Fruit fly (Drosophila melanogaster) whole organism, embryonic: Measurements from ENCODE around the gene PpD6.

Experiments
- Awh ChIP-seq: fragments of 200-800 bp; sonication (Bioruptor generic); IDR thresholded peaks from 2 replicates; pipeline ENCODE4, ENCODE4 v1.3.6; 2022; ENCODE audit warnings: missing biosample characterization, missing genetic modification characterization
- CG10321 ChIP-seq: fragments of 200-800 bp; sonication (Bioruptor generic); IDR thresholded peaks from 2 replicates; pipeline ENCODE4 v1.3.6; 2022; ENCODE audit warnings: missing biosample characterization, missing genetic modification characterization
- CG11695 ChIP-seq: fragments of 200-800 bp; sonication (Bioruptor generic); IDR thresholded peaks from 3 replicates; pipeline ENCODE4 v1.3.6; 2022; ENCODE audit warnings: missing biosample characterization, missing genetic modification characterization
- CG12071 ChIP-seq: fragments of 200-800 bp; sonication (Bioruptor generic); optimal IDR thresholded peaks from 3 replicates; lab custom pipeline; 2018; ENCODE audit warnings: missing biosample characterization, mild to moderate bottlenecking, missing genetic modification characterization
- CG12391 ChIP-seq: fragments of 200-800 bp; sonication (Bioruptor generic); optimal IDR thresholded peaks from 3 replicates; lab custom pipeline; 2018; ENCODE audit warnings: missing biosample characterization, mild to moderate bottlenecking, missing genetic modification characterization, moderate library complexity
- CG13424 ChIP-seq: fragments of 200-800 bp; sonication (Bioruptor generic); optimal IDR thresholded peaks from 2 replicates; lab custom pipeline; 2019; ENCODE audit warnings: missing biosample characterization, mild to moderate bottlenecking, missing genetic modification characterization, moderate library complexity
- CG15696 ChIP-seq: fragments of 200-800 bp; sonication (Bioruptor generic); optimal IDR thresholded peaks from 2 replicates; lab custom pipeline; 2019; ENCODE audit warnings: missing biosample characterization, mild to moderate bottlenecking, missing genetic modification characterization, moderate library complexity
- CG16863 ChIP-seq: fragments of 200-800 bp; sonication (Bioruptor generic); optimal IDR thresholded peaks from 3 replicates; lab custom pipeline; 2016; ENCODE audit warnings: missing biosample characterization, missing genetic modification characterization
- CG17186 ChIP-seq: fragments of 200-800 bp; sonication (Bioruptor generic); optimal IDR thresholded peaks from 3 replicates; lab custom pipeline; 2017; ENCODE audit warnings: missing biosample characterization, missing genetic modification reagents, missing genetic modification characterization
- CG17802 ChIP-seq: fragments of 200-800 bp; sonication (Bioruptor generic); optimal IDR thresholded peaks from 2 replicates; lab custom pipeline; 2018; ENCODE audit warnings: missing biosample characterization, mild to moderate bottlenecking, missing genetic modification characterization, moderate library complexity
- CG1832 ChIP-seq: fragments of 200-800 bp; sonication (Bioruptor generic); optimal IDR thresholded peaks from 2 replicates; lab custom pipeline; 2017; ENCODE audit warnings: missing biosample characterization, mild to moderate bottlenecking, missing genetic modification characterization, inconsistent platforms
- CG2120 ChIP-seq: fragments of 200-800 bp; sonication (Bioruptor generic); optimal IDR thresholded peaks from 3 replicates; lab custom pipeline; 2016; ENCODE audit warnings: missing biosample characterization, missing genetic modification characterization
- CG2875 ChIP-seq: fragments of 200-800 bp; sonication (Bioruptor generic); optimal IDR thresholded peaks from 2 replicates; lab custom pipeline; 2017; ENCODE audit warnings: missing biosample characterization, mild to moderate bottlenecking, missing genetic modification characterization, missing genetic modification reagents
- CG30020 ChIP-seq: fragments of 200-800 bp; optimal IDR thresholded peaks from 2 replicates; lab custom pipeline; 2019; ENCODE audit warnings: missing biosample characterization, mild to moderate bottlenecking, missing genetic modification characterization, moderate library complexity
- CG31388 ChIP-seq: fragments of 200-800 bp; sonication (Bioruptor generic); optimal IDR thresholded peaks from 2 replicates; lab custom pipeline; 2016; ENCODE audit warnings: missing biosample characterization, missing genetic modification characterization
- CG4404 ChIP-seq: fragments of 200-800 bp; sonication (Bioruptor generic); IDR thresholded peaks from 2 replicates; pipeline ENCODE4 v1.3.6; 2022; ENCODE audit warnings: missing biosample characterization, missing genetic modification characterization
- CG4707 ChIP-seq: fragments of 200-800 bp; sonication (Bioruptor generic); optimal IDR thresholded peaks from 2 replicates; lab custom pipeline; 2018; ENCODE audit warnings: missing biosample characterization, mild to moderate bottlenecking, missing genetic modification characterization, moderate library complexity
- CG6175 ChIP-seq: fragments of 200-800 bp; sonication (Bioruptor generic); IDR thresholded peaks from 3 replicates; pipeline ENCODE4 v1.3.6; 2022; ENCODE audit warnings: missing biosample characterization, missing genetic modification characterization
- CG9727 ChIP-seq: fragments of 200-800 bp; sonication (Bioruptor generic); optimal IDR thresholded peaks from 3 replicates; lab custom pipeline; 2017; ENCODE audit warnings: missing biosample characterization, mild to moderate bottlenecking, missing genetic modification characterization
- D19A ChIP-seq: fragments of 200-800 bp; optimal IDR thresholded peaks from 3 replicates; lab custom pipeline; 2019; ENCODE audit warnings: missing biosample characterization, mild to moderate bottlenecking, missing genetic modification characterization, moderate library complexity
- Dfd ChIP-seq, 2 experiments: fragments of >200 bp; optimal IDR thresholded peaks; 2 replicates each; lab custom pipeline; 2017; ENCODE audit warnings: missing biosample characterization in 2 of 2, missing genetic modification characterization in 2 of 2
- E2f1 ChIP-seq: fragments of 200-800 bp; sonication (Bioruptor generic); IDR thresholded peaks from 2 replicates; pipeline ENCODE4 v1.3.6; 2022; ENCODE audit warnings: missing biosample characterization, missing genetic modification characterization
- Eip74EF ChIP-seq, 2 experiments: fragments of 200-800 bp in 1 of 2; fragments of >200 bp in 1 of 2; sonication (Bioruptor generic) in 1 of 2; optimal IDR thresholded peaks; 2 replicates each; lab custom pipeline; 2017 to 2019; ENCODE audit warnings: missing biosample characterization in 2 of 2, missing genetic modification characterization in 2 of 2, mild to moderate bottlenecking in 1 of 2, moderate library complexity in 1 of 2
- Ets97D ChIP-seq: fragments of 200-800 bp; sonication (Bioruptor generic); optimal IDR thresholded peaks from 3 replicates; lab custom pipeline; 2016; ENCODE audit warnings: missing biosample characterization, missing genetic modification characterization
- Gug ChIP-seq: fragments of 200-800 bp; sonication (Bioruptor generic); IDR thresholded peaks from 4 replicates; pipeline ENCODE4 v1.3.6; 2022; ENCODE audit warnings: missing biosample characterization, missing genetic modification characterization
- Nf-YA ChIP-seq: fragments of 200-800 bp; sonication (Bioruptor generic); IDR thresholded peaks from 2 replicates; pipeline ENCODE4 v1.3.6; 2022; ENCODE audit warnings: missing biosample characterization, missing genetic modification characterization
- Oli ChIP-seq: fragments of 200-800 bp; sonication (Bioruptor generic); optimal IDR thresholded peaks from 2 replicates; lab custom pipeline; 2018; ENCODE audit warnings: missing biosample characterization, mild to moderate bottlenecking, missing genetic modification characterization, moderate library complexity
- Side ChIP-seq: fragments of 200-800 bp; sonication (Bioruptor generic); optimal IDR thresholded peaks from 2 replicates; lab custom pipeline; 2016; ENCODE audit warnings: missing biosample characterization, missing genetic modification characterization
- TFAM ChIP-seq: fragments of 200-800 bp; sonication (Bioruptor generic); optimal IDR thresholded peaks from 2 replicates; lab custom pipeline; 2017; ENCODE audit warnings: missing biosample characterization, missing genetic modification characterization, inconsistent platforms
- YL-1 ChIP-seq: fragments of 200-800 bp; sonication (Bioruptor generic); optimal IDR thresholded peaks from 3 replicates; lab custom pipeline; 2017; ENCODE audit warnings: missing biosample characterization, mild to moderate bottlenecking, missing genetic modification characterization
- aop ChIP-seq: fragments of 200-800 bp; sonication (Bioruptor generic); IDR thresholded peaks from 2 replicates; pipeline ENCODE4 v1.3.6; 2022; ENCODE audit warnings: missing biosample characterization, missing genetic modification characterization
- ara ChIP-seq: fragments of 200-800 bp; sonication (Bioruptor generic); IDR thresholded peaks from 2 replicates; pipeline ENCODE4 v1.3.6; 2022; ENCODE audit warnings: missing biosample characterization, missing genetic modification characterization
- bab2 ChIP-seq: fragments of 200-800 bp; sonication (Bioruptor generic); optimal IDR thresholded peaks from 2 replicates; lab custom pipeline; 2016; ENCODE audit warnings: missing biosample characterization, missing genetic modification characterization
- bcd ChIP-seq: fragments of 200-800 bp; sonication (Bioruptor generic); optimal IDR thresholded peaks from 2 replicates; lab custom pipeline; 2017; ENCODE audit warnings: missing biosample characterization, mild to moderate bottlenecking, missing genetic modification characterization
- chinmo ChIP-seq: fragments of 200-800 bp; sonication (Bioruptor generic); IDR thresholded peaks from 4 replicates; pipeline ENCODE4 v1.3.6; 2022; ENCODE audit warnings: missing biosample characterization, missing genetic modification characterization; ENCODE audit not compliant: partially characterized antibody
- dmrt11E ChIP-seq: fragments of 200-800 bp; sonication (Bioruptor generic); optimal IDR thresholded peaks from 3 replicates; lab custom pipeline; 2018; ENCODE audit warnings: missing biosample characterization, mild to moderate bottlenecking, missing genetic modification characterization, moderate library complexity
- ems ChIP-seq: fragments of 200-800 bp; sonication (Bioruptor generic); optimal IDR thresholded peaks from 3 replicates; lab custom pipeline; 2016; ENCODE audit warnings: missing biosample characterization, missing genetic modification characterization
- esg ChIP-seq: fragments of 200-800 bp; sonication (Bioruptor generic); conservative IDR thresholded peaks from 2 replicates; pipeline ENCODE4 v1.3.6; 2022; ENCODE audit warnings: missing biosample characterization, missing genetic modification characterization
- eve ChIP-seq, 2 experiments: fragments of >200 bp; optimal IDR thresholded peaks; 2 replicates each; lab custom pipeline; 2017; ENCODE audit warnings: missing biosample characterization in 2 of 2, missing genetic modification characterization in 2 of 2
- fd102C ChIP-seq: fragments of 200-800 bp; sonication (Bioruptor generic); optimal IDR thresholded peaks from 2 replicates; lab custom pipeline; 2018; ENCODE audit warnings: missing biosample characterization, mild to moderate bottlenecking, missing genetic modification characterization, moderate library complexity
- fd96Cb ChIP-seq: fragments of 200-800 bp; sonication (Bioruptor generic); optimal IDR thresholded peaks from 2 replicates; lab custom pipeline; 2018; ENCODE audit warnings: missing biosample characterization, mild to moderate bottlenecking, missing genetic modification characterization, moderate library complexity
- ind ChIP-seq: fragments of 200-800 bp; sonication (Bioruptor generic); optimal IDR thresholded peaks from 3 replicates; lab custom pipeline; 2016; ENCODE audit warnings: missing biosample characterization, missing genetic modification characterization
- nmo ChIP-seq: fragments of 200-800 bp; sonication (Bioruptor generic); optimal IDR thresholded peaks from 2 replicates; lab custom pipeline; 2018; ENCODE audit warnings: missing biosample characterization, mild to moderate bottlenecking, missing genetic modification characterization, moderate library complexity
- otp ChIP-seq: fragments of 200-800 bp; sonication (Bioruptor generic); IDR thresholded peaks from 3 replicates; pipeline ENCODE4, ENCODE4 v1.3.6; 2022; ENCODE audit warnings: missing biosample characterization, missing genetic modification characterization
- rib ChIP-seq: fragments of 200-800 bp; sonication (Bioruptor generic); IDR thresholded peaks from 2 replicates; pipeline ENCODE4 v1.3.6; 2022; ENCODE audit warnings: missing biosample characterization, missing genetic modification characterization
- salm ChIP-seq: fragments of 200-800 bp; sonication (Bioruptor generic); optimal IDR thresholded peaks from 2 replicates; lab custom pipeline; 2018; ENCODE audit warnings: missing biosample characterization, mild to moderate bottlenecking, missing genetic modification characterization
- sd ChIP-seq: fragments of 200-800 bp; sonication (Bioruptor generic); optimal IDR thresholded peaks from 3 replicates; lab custom pipeline; 2018; ENCODE audit warnings: missing biosample characterization, mild to moderate bottlenecking, missing genetic modification characterization, moderate library complexity
- slbo ChIP-seq: fragments of 200-800 bp; sonication (Bioruptor generic); IDR thresholded peaks from 2 replicates; pipeline ENCODE4 v1.3.6; 2022; ENCODE audit warnings: missing biosample characterization, missing genetic modification characterization
- trem ChIP-seq: fragments of 200-800 bp; optimal IDR thresholded peaks from 3 replicates; lab custom pipeline; 2019; ENCODE audit warnings: missing biosample characterization, mild to moderate bottlenecking, missing genetic modification characterization, moderate library complexity
- zen ChIP-seq: fragments of 200-800 bp; sonication (Bioruptor generic); optimal IDR thresholded peaks from 3 replicates; lab custom pipeline; 2018; ENCODE audit warnings: missing biosample characterization, mild to moderate bottlenecking, missing genetic modification characterization, moderate library complexity
- zfh2 ChIP-seq: fragments of 200-800 bp; sonication (Bioruptor generic); optimal IDR thresholded peaks from 2 replicates; lab custom pipeline; 2016; ENCODE audit warnings: missing biosample characterization, missing genetic modification characterization

PpD6 gene

DNA sequence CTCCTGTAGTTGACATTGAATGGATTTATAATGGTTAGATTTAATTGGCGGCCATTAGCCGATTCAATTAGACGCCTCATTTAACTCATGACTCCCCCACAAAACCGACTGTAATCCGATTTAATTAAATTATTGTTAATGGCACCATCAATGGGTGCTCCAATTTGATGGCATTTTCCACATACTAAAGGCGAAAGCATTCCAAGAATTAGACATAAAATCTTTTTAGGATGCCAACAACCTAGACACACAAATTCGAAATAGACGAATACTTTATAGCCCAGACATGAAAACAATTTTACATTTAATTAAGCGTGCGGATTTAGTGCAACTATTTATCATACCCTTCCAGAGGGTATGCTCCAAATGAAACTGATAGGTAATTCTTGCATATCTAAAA lies 9.5 kb upstream of the PpD6 start:
- TF ChIP-seq esg (GFP tag; lab: Robert Waterston, UW), result no peak
- TF ChIP-seq fd102C, result no peak
- TF ChIP-seq trem (tag; lab: Kevin White, UChicago), result no peak
- TF ChIP-seq sd, result peak; percentile 67
- TF ChIP-seq eve (GFP tag; optimal IDR thresholded peaks at IDR 0.05; lab: Kevin White, UChicago), result peak in 1 of 2 experiments; percentile 55
- no peak for TF ChIP-seq CG11695 (GFP tag; lab: Robert Waterston, UW)
- no peak for TF ChIP-seq zfh2
- TF ChIP-seq CG30020 (tag; lab: Kevin White, UChicago), result no peak
- TF ChIP-seq Ets97D, result no peak
- TF ChIP-seq CG9727 (GFP tag; lab: Kevin White, UChicago), result no peak
- TF ChIP-seq CG15696, result no peak

DNA sequence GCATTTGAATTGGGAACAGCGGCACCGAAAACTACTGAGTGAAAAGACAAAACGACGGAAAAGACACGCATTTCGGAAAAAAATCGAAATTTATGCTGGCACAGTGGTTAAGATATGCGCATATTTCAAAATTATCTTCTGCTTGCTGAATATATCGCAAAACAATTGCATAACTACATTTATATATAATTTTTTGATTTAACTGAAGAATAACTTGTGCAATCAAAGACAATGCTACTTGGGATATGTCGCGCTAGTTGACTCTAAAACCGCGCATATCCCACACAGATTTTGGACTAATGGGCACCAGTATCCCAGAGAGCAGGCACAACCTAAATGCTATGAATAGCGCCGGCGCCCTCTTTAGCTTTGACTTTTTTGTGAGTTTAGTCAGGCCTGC lies 8.7 kb upstream of the PpD6 start:
- TF ChIP-seq CG4707 (GFP tag; lab: Kevin White, UChicago) (peak; percentile 5), Oli (peak; percentile 45), D19A (tag; lab: Kevin White, UChicago) (peak; percentile 43), CG1832 (GFP tag; lab: Kevin White, UChicago) (no peak), zen (no peak), dmrt11E (tag; lab: Kevin White, UChicago) (no peak), nmo (GFP tag; lab: Kevin White, UChicago) (peak; percentile 47), rib (GFP tag; lab: Robert Waterston, UW) (no peak), ind (GFP tag; lab: Kevin White, UChicago) (peak; percentile 23), Side (GFP tag; lab: Kevin White, UChicago) (no peak), otp (0 out of 3 replicates have a peak, but pooled peaks have one; percentile 21), CG4404 (no peak), CG17802 (tag; lab: Kevin White, UChicago) (no peak), CG17186 (GFP tag; lab: Kevin White, UChicago) (no peak), salm (no peak), CG16863 (GFP tag; lab: Kevin White, UChicago) (peak; percentile 51), chinmo (GFP tag; lab: Robert Waterston, UW) (no peak), Nf-YA (no peak), ems (GFP tag; lab: Kevin White, UChicago) (no peak), Gug (GFP tag; lab: Robert Waterston, UW) (peak; percentile 40; the same call in 2 of the 4 replicates), YL-1 (no peak), CG31388 (GFP tag; lab: Kevin White, UChicago) (no peak), fd96Cb (tag; lab: Kevin White, UChicago) (peak; percentile 56), Eip74EF (GFP tag; optimal IDR thresholded peaks at IDR 0.05; lab: Kevin White, UChicago) (no peak), CG2120 (GFP tag; lab: Kevin White, UChicago) (no peak), Awh (GFP tag; lab: Robert Waterston, UW) (peak; percentile 66; the same call in 1 of the 2 replicates), CG2875 (GFP tag; lab: Kevin White, UChicago) (peak; percentile 22), bab2 (peak; percentile 11), CG12391 (tag; lab: Kevin White, UChicago) (peak; percentile 37), CG12071 (GFP tag; lab: Kevin White, UChicago) (peak; percentile 1), CG6175 (no peak), slbo (GFP tag; lab: Robert Waterston, UW) (0 out of 2 replicates have a peak, but pooled peaks have one; percentile 16), CG10321 (GFP tag; lab: Robert Waterston, UW) (no peak), E2f1 (GFP tag; lab: Robert Waterston, UW) (0 out of 2 replicates have a peak, but pooled peaks have one; percentile 13), Dfd (GFP tag; optimal IDR thresholded peaks at IDR 0.05; lab: Kevin White, UChicago) (no peak), TFAM (no peak), ara (GFP tag; lab: Robert Waterston, UW) (peak; percentile 54), CG13424 (tag; lab: Kevin White, UChicago) (peak; percentile 64), aop (GFP tag; lab: Robert Waterston, UW) (no peak), bcd (peak; percentile 29)
